Fruit fly (Drosophila melanogaster) whole organism, embryonic: ENCODE results near the gene Pxd.

Experiments
- BtbVII ChIP-seq: fragments of 200-800 bp; sonication (Bioruptor generic); optimal IDR thresholded peaks from 3 replicates; lab custom pipeline; 2017; ENCODE audit warnings: missing biosample characterization, mild to moderate bottlenecking, missing genetic modification characterization
- CG10274 ChIP-seq: fragments of 200-800 bp; sonication (Bioruptor generic); optimal IDR thresholded peaks from 3 replicates; lab custom pipeline; 2017; ENCODE audit warnings: missing biosample characterization, mild to moderate bottlenecking, missing genetic modification characterization
- CG11247 ChIP-seq: fragments of 200-800 bp; sonication (Bioruptor generic); IDR thresholded peaks from 2 replicates; pipeline ENCODE4 v1.3.6; 2022; ENCODE audit warnings: missing biosample characterization, missing genetic modification characterization
- CG11696 ChIP-seq: fragments of 200-800 bp; sonication (Bioruptor generic); IDR thresholded peaks from 2 replicates; pipeline ENCODE4 v1.3.6; 2022; ENCODE audit warnings: missing biosample characterization, missing genetic modification characterization
- CG12391 ChIP-seq: fragments of 200-800 bp; sonication (Bioruptor generic); optimal IDR thresholded peaks from 3 replicates; lab custom pipeline; 2018; ENCODE audit warnings: missing biosample characterization, mild to moderate bottlenecking, missing genetic modification characterization, moderate library complexity
- CG12659 ChIP-seq: fragments of 200-800 bp; sonication (Bioruptor generic); optimal IDR thresholded peaks from 3 replicates; lab custom pipeline; 2017; ENCODE audit warnings: mild to moderate bottlenecking, missing biosample characterization, missing genetic modification reagents, missing genetic modification characterization
- CG13123 ChIP-seq: fragments of 200-800 bp; sonication (Bioruptor generic); optimal IDR thresholded peaks from 2 replicates; lab custom pipeline; 2016; ENCODE audit warnings: missing biosample characterization, missing genetic modification characterization
- CG13287 ChIP-seq: fragments of 200-800 bp; sonication (Bioruptor generic); IDR thresholded peaks from 2 replicates; pipeline ENCODE4 v1.3.6; 2022; ENCODE audit warnings: missing biosample characterization, missing genetic modification characterization; ENCODE audit not compliant: partially characterized antibody
- CG13624 ChIP-seq: fragments of 200-800 bp; sonication (Bioruptor generic); optimal IDR thresholded peaks from 2 replicates; lab custom pipeline; 2016; ENCODE audit warnings: missing biosample characterization, missing genetic modification characterization
- CG15269 ChIP-seq: fragments of 200-800 bp; sonication (Bioruptor generic); optimal IDR thresholded peaks from 2 replicates; lab custom pipeline; 2018; ENCODE audit warnings: missing biosample characterization, mild to moderate bottlenecking, missing genetic modification characterization, moderate library complexity
- CG17186 ChIP-seq: fragments of 200-800 bp; sonication (Bioruptor generic); optimal IDR thresholded peaks from 3 replicates; lab custom pipeline; 2017; ENCODE audit warnings: missing biosample characterization, missing genetic modification reagents, missing genetic modification characterization
- CG17359 ChIP-seq: fragments of 200-800 bp; sonication (Bioruptor generic); optimal IDR thresholded peaks from 3 replicates; lab custom pipeline; 2018; ENCODE audit warnings: missing biosample characterization, mild to moderate bottlenecking, missing genetic modification characterization, moderate library complexity
- CG17361 ChIP-seq: fragments of 200-800 bp; sonication (Bioruptor generic); IDR thresholded peaks from 3 replicates; pipeline ENCODE4 v1.3.6; 2022; ENCODE audit warnings: missing biosample characterization, missing genetic modification characterization
- CG2678 ChIP-seq: fragments of 200-800 bp; sonication (Bioruptor generic); optimal IDR thresholded peaks from 3 replicates; lab custom pipeline; 2019; ENCODE audit warnings: missing biosample characterization, mild to moderate bottlenecking, missing genetic modification characterization, moderate library complexity
- CG32532 ChIP-seq: fragments of 200-800 bp; sonication (Bioruptor generic); IDR thresholded peaks from 2 replicates; pipeline ENCODE4 v1.3.6; 2022; ENCODE audit warnings: missing biosample characterization, missing genetic modification characterization
- CG32767 ChIP-seq: fragments of 200-800 bp; sonication (Bioruptor generic); IDR thresholded peaks from 2 replicates; pipeline ENCODE4 v1.3.6; 2022; ENCODE audit warnings: missing biosample characterization, missing genetic modification characterization
- CG3281 ChIP-seq: fragments of 200-800 bp; sonication (Bioruptor generic); optimal IDR thresholded peaks from 3 replicates; lab custom pipeline; 2017; ENCODE audit warnings: missing biosample characterization, mild to moderate bottlenecking, missing genetic modification characterization
- CG3726 ChIP-seq: fragments of 200-800 bp; sonication (Bioruptor generic); IDR thresholded peaks from 3 replicates; pipeline ENCODE4, ENCODE4 v1.3.6; 2022; ENCODE audit warnings: missing biosample characterization, missing genetic modification characterization
- CG4360 ChIP-seq: fragments of 200-800 bp; sonication (Bioruptor generic); IDR thresholded peaks from 2 replicates; pipeline ENCODE4 v1.3.6; 2022; ENCODE audit warnings: missing biosample characterization, missing genetic modification characterization
- CG7987 ChIP-seq: fragments of 200-800 bp; sonication (Bioruptor generic); optimal IDR thresholded peaks from 2 replicates; lab custom pipeline; 2018; ENCODE audit warnings: missing biosample characterization, mild to moderate bottlenecking, missing genetic modification characterization, moderate library complexity
- Dek ChIP-seq: fragments of 200-800 bp; sonication (Bioruptor generic); optimal IDR thresholded peaks from 3 replicates; lab custom pipeline; 2019; ENCODE audit warnings: missing biosample characterization, mild to moderate bottlenecking, missing genetic modification characterization, moderate library complexity
- Eip74EF ChIP-seq, 2 experiments: fragments of 200-800 bp in 1 of 2; fragments of >200 bp in 1 of 2; sonication (Bioruptor generic) in 1 of 2; optimal IDR thresholded peaks; 2 replicates each; lab custom pipeline; 2017 to 2019; ENCODE audit warnings: missing biosample characterization in 2 of 2, missing genetic modification characterization in 2 of 2, mild to moderate bottlenecking in 1 of 2, moderate library complexity in 1 of 2
- H15 ChIP-seq: fragments of 200-800 bp; sonication (Bioruptor generic); IDR thresholded peaks from 3 replicates; pipeline ENCODE4 v1.3.6; 2022; ENCODE audit warnings: missing biosample characterization, missing genetic modification characterization
- Hand ChIP-seq: fragments of 200-800 bp; sonication (Bioruptor generic); optimal IDR thresholded peaks from 2 replicates; lab custom pipeline; 2017; ENCODE audit warnings: mild to moderate bottlenecking, missing biosample characterization, missing genetic modification reagents, missing genetic modification characterization
- Hey ChIP-seq: fragments of 200-800 bp; sonication (Bioruptor generic); optimal IDR thresholded peaks from 3 replicates; lab custom pipeline; 2018; ENCODE audit warnings: missing biosample characterization, mild to moderate bottlenecking, missing genetic modification characterization
- Jarid2 ChIP-seq: fragments of 200-800 bp; sonication (Bioruptor generic); optimal IDR thresholded peaks from 3 replicates; lab custom pipeline; 2017; ENCODE audit warnings: mild to moderate bottlenecking, missing biosample characterization, missing genetic modification reagents, missing genetic modification characterization
- Lim3 ChIP-seq: fragments of 200-800 bp; sonication (Bioruptor generic); IDR thresholded peaks from 2 replicates; pipeline ENCODE4 v1.3.6; 2022; ENCODE audit warnings: missing biosample characterization, missing genetic modification characterization
- Med ChIP-seq: fragments of 200-800 bp; sonication (Bioruptor generic); peaks from one replicate; lab custom pipeline; 2016; ENCODE audit warnings: missing biosample characterization, missing genetic modification characterization, mild to moderate bottlenecking, inconsistent platforms, moderate library complexity
- Myb ChIP-seq: fragments of 200-800 bp; sonication (Bioruptor generic); optimal IDR thresholded peaks from 2 replicates; lab custom pipeline; 2016; ENCODE audit warnings: missing biosample characterization, missing genetic modification characterization
- Sox100B ChIP-seq: fragments of 200-800 bp; sonication (Bioruptor generic); optimal IDR thresholded peaks from 3 replicates; lab custom pipeline; 2018; ENCODE audit warnings: missing biosample characterization, mild to moderate bottlenecking, missing genetic modification characterization
- Spps ChIP-seq: fragments of 200-800 bp; sonication (Bioruptor generic); optimal IDR thresholded peaks from 2 replicates; lab custom pipeline; 2018; ENCODE audit warnings: missing biosample characterization, mild to moderate bottlenecking, missing genetic modification characterization
- btn ChIP-seq: fragments of 200-800 bp; sonication (Bioruptor generic); optimal IDR thresholded peaks from 2 replicates; lab custom pipeline; 2016; ENCODE audit warnings: missing biosample characterization, missing genetic modification characterization
- cas ChIP-seq: fragments of 200-800 bp; sonication (Bioruptor generic); IDR thresholded peaks from 2 replicates; pipeline ENCODE4 v1.3.6; 2022; ENCODE audit warnings: missing biosample characterization, missing genetic modification characterization
- cg ChIP-seq: fragments of 200-800 bp; sonication (Bioruptor generic); optimal IDR thresholded peaks from 3 replicates; lab custom pipeline; 2019; ENCODE audit warnings: missing biosample characterization, mild to moderate bottlenecking, missing genetic modification characterization, moderate library complexity
- eyg ChIP-seq: fragments of 200-800 bp; sonication (Bioruptor generic); optimal IDR thresholded peaks from 3 replicates; lab custom pipeline; 2016; ENCODE audit warnings: missing biosample characterization, missing genetic modification characterization
- fd102C ChIP-seq: fragments of 200-800 bp; sonication (Bioruptor generic); optimal IDR thresholded peaks from 2 replicates; lab custom pipeline; 2018; ENCODE audit warnings: missing biosample characterization, mild to moderate bottlenecking, missing genetic modification characterization, moderate library complexity
- fd3F ChIP-seq: fragments of 200-800 bp; sonication (Bioruptor generic); optimal IDR thresholded peaks from 2 replicates; lab custom pipeline; 2018; ENCODE audit warnings: missing biosample characterization, mild to moderate bottlenecking, missing genetic modification characterization, moderate library complexity
- ftz-f1 ChIP-seq: fragments of 200-800 bp; sonication (Bioruptor generic); optimal IDR thresholded peaks from 2 replicates; lab custom pipeline; 2016; ENCODE audit warnings: missing biosample characterization, missing genetic modification characterization
- hkb ChIP-seq, 2 experiments: fragments of 200-800 bp in 1 of 2; fragments of >200 bp in 1 of 2; sonication (Bioruptor generic) in 1 of 2; IDR thresholded peaks in 1 of 2; optimal IDR thresholded peaks in 1 of 2; 2 replicates each; pipeline versions ENCODE4 v1.3.6 to Lab custom; 2017 to 2022; ENCODE audit warnings: missing biosample characterization in 1 of 2, missing genetic modification characterization in 1 of 2
- lab ChIP-seq: fragments of 200-800 bp; sonication (Bioruptor generic); optimal IDR thresholded peaks from 3 replicates; lab custom pipeline; 2017; ENCODE audit warnings: missing biosample characterization, missing genetic modification characterization, mild to moderate bottlenecking, moderate library complexity, missing genetic modification reagents
- pnt ChIP-seq: fragments of 200-800 bp; sonication (Bioruptor generic); optimal IDR thresholded peaks from 3 replicates; lab custom pipeline; 2016; ENCODE audit warnings: missing biosample characterization, missing genetic modification characterization
- sob ChIP-seq: fragments of 200-800 bp; sonication (Bioruptor generic); IDR thresholded peaks from 2 replicates; pipeline ENCODE4 v1.3.6; 2022; ENCODE audit warnings: missing biosample characterization, missing genetic modification characterization
- trem ChIP-seq: fragments of 200-800 bp; optimal IDR thresholded peaks from 3 replicates; lab custom pipeline; 2019; ENCODE audit warnings: missing biosample characterization, mild to moderate bottlenecking, missing genetic modification characterization, moderate library complexity
- ttk ChIP-seq: fragments of 200-800 bp; sonication (Bioruptor generic); IDR thresholded peaks from 2 replicates; pipeline ENCODE4 v2.1.2; 2022; ENCODE audit warnings: missing biosample characterization, missing genetic modification characterization
- unc-4 ChIP-seq: fragments of 200-800 bp; sonication (Bioruptor generic); IDR thresholded peaks from 2 replicates; pipeline ENCODE4 v1.3.6; 2022; ENCODE audit warnings: missing biosample characterization, missing genetic modification characterization; ENCODE audit not compliant: partially characterized antibody
- vnd ChIP-seq: fragments of 200-800 bp; sonication (Bioruptor generic); IDR thresholded peaks from 3 replicates; pipeline ENCODE4 v1.3.6; 2022; ENCODE audit warnings: missing biosample characterization, missing genetic modification characterization; ENCODE audit not compliant: partially characterized antibody
- zen ChIP-seq: fragments of 200-800 bp; sonication (Bioruptor generic); optimal IDR thresholded peaks from 3 replicates; lab custom pipeline; 2018; ENCODE audit warnings: missing biosample characterization, mild to moderate bottlenecking, missing genetic modification characterization, moderate library complexity

The Pxd gene

DNA sequence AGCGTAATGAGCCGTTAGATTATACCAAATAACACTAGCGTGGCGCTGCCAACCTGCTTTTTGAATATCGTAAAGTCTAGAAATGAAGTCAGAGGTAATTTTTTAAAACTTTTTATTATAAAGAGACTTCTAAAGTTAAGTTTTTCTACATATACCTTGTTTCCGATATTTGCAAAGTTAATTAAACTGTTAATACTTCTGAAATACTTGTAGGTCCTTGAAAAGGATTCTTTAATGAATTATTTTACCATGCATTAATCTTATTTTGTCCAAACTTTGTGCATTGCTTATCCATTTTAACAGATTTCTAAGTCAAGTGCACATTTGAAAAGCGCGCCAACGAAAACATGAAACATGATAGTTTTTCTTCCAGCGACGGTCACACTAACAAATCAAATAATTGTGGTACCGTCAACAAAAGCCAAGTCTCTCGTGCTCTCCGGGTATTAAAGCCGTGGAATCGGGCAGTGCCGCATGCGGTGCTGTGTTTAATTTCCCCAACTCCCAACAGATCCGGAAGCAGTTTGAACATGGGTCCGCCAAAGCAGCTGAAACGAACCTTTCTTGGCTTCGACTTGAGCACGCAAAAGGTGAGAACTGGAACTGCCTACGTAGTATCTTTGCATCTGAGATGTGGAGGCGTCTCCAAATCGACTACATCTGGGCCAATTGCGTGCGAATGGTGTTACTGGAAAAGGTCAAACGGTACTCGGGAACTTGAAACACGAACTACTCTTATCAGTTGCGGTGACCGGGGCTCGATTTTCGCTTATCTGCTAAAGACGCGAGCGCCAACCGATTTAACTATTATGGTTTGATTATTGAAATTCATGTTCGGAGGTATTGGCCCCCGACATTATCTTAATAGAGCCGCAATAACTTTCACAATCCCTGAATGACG is 18.1 kb upstream of the Pxd start, which contains the start of the genes EMC2A and CG3534 (continued):
- TF ChIP-seq CG4360 (GFP tag; lab: Robert Waterston, UW) (no peak), cas (no peak), lab (GFP tag; lab: Kevin White, UChicago) (peak; percentile 11), Jarid2 (GFP tag; lab: Kevin White, UChicago) (no peak), eyg (no peak), ttk (GFP tag; lab: Robert Waterston, UW) (no peak), CG12659 (GFP tag; lab: Kevin White, UChicago) (peak; percentile 2), Spps (no peak), CG32532 (GFP tag; lab: Robert Waterston, UW) (peak; percentile 57), Sox100B (GFP tag; lab: Kevin White, UChicago) (no peak), ftz-f1 (no peak), CG3281 (GFP tag; lab: Kevin White, UChicago) (no peak), unc-4 (0 out of 2 replicates have a peak, but pooled peaks have one; percentile 14), Lim3 (GFP tag; lab: Robert Waterston, UW) (no peak), BtbVII (GFP tag; lab: Kevin White, UChicago) (no peak), CG32767 (GFP tag; lab: Robert Waterston, UW) (no peak), CG13287 (peak; percentile 26; the same call in 1 of the 2 replicates), CG11696 (no peak), pnt (GFP tag; lab: Kevin White, UChicago) (no peak), Hey (no peak), CG17361 (GFP tag; lab: Robert Waterston, UW) (no peak; the same call in 2 of the 3 replicates), trem (tag; lab: Kevin White, UChicago) (peak; percentile 98), CG13624 (GFP tag; lab: Kevin White, UChicago) (peak; percentile 6), H15 (GFP tag; lab: Robert Waterston, UW) (no peak), zen (tag; lab: Kevin White, UChicago) (no peak), Eip74EF (GFP tag; optimal IDR thresholded peaks at IDR 0.05; lab: Kevin White, UChicago) (peak in 1 of 2 experiments; percentile 56), cg (GFP tag; lab: Kevin White, UChicago) (no peak), CG2678 (peak; percentile 53), btn (GFP tag; lab: Kevin White, UChicago) (no peak), CG13123 (GFP tag; lab: Kevin White, UChicago) (no peak), hkb (optimal IDR thresholded peaks at IDR 0.05; lab: Kevin White, UChicago) (no peak), hkb (GFP tag; IDR thresholded peaks at IDR 0.05; lab: Robert Waterston, UW) (peak; percentile 4), CG7987 (GFP tag; lab: Kevin White, UChicago) (no peak), fd102C (GFP tag; lab: Kevin White, UChicago) (no peak), sob (GFP tag; lab: Robert Waterston, UW) (no peak), CG12391 (tag; lab: Kevin White, UChicago) (no peak), Dek (peak; percentile 12), vnd (GFP tag; lab: Robert Waterston, UW) (no peak), Med (GFP tag; lab: Kevin White, UChicago) (no peak), CG10274 (GFP tag; lab: Kevin White, UChicago) (no peak), CG11247 (GFP tag; lab: Robert Waterston, UW) (no peak), CG17186 (GFP tag; lab: Kevin White, UChicago) (no peak), Myb (GFP tag; lab: Kevin White, UChicago) (peak; percentile 37), CG3726 (no peak), Hand (GFP tag; lab: Kevin White, UChicago) (no peak), fd3F (GFP tag; lab: Kevin White, UChicago) (no peak), CG17359 (peak; percentile 8), CG15269 (tag; lab: Kevin White, UChicago) (no peak)
